Worm (Caenorhabditis elegans) whole organism, young adult: ENCODE measurements around the gene spp-30.

ENCODE experiments used
- B0019.2 ChIP-seq: fragments of 200-800 bp; sonication (Bioruptor generic); conservative IDR thresholded peaks from 2 replicates; pipeline ENCODE4 v1.3.6; 2022; ENCODE audit warnings: missing genetic modification reagents, missing genetic modification characterization, missing compliant biosample characterization
- B0035.1 ChIP-seq: sonication (generic microtip); optimal IDR thresholded peaks from 2 replicates; lab custom pipeline; 2016; ENCODE audit warnings: missing genetic modification characterization, mild to moderate bottlenecking, missing compliant biosample characterization, missing genotype, missing genetic modification reagents
- B0336.3 ChIP-seq: fragments of 200-800 bp; sonication (Bioruptor generic); IDR thresholded peaks from 2 replicates; pipeline ENCODE4 v1.3.6; 2022; ENCODE audit warnings: missing genetic modification characterization, missing compliant biosample characterization
- C06A6.2 ChIP-seq: fragments of 200-800 bp; sonication (Bioruptor generic); conservative IDR thresholded peaks from 2 replicates; pipeline ENCODE4 v1.3.6; 2022; ENCODE audit warnings: missing genetic modification characterization, missing compliant biosample characterization
- C17E4.6 ChIP-seq: fragments of 200-800 bp; sonication (Bioruptor generic); IDR thresholded peaks from 2 replicates; pipeline ENCODE4 v1.3.6; 2022; ENCODE audit warnings: missing genetic modification reagents, missing genetic modification characterization, missing compliant biosample characterization
- F10E7.11 ChIP-seq: sonication (generic microtip); optimal IDR thresholded peaks from 2 replicates; lab custom pipeline; 2017; ENCODE audit warnings: mild to moderate bottlenecking, missing genetic modification characterization, moderate library complexity, missing compliant biosample characterization
- F22D6.2 ChIP-seq: sonication (generic microtip); optimal IDR thresholded peaks from 2 replicates; lab custom pipeline; 2016; ENCODE audit warnings: mild to moderate bottlenecking, missing genetic modification characterization, missing compliant biosample characterization
- F33H1.4 ChIP-seq: fragments of 200-800 bp; sonication (Bioruptor generic); IDR thresholded peaks from 2 replicates; pipeline ENCODE4 v1.3.6; 2022; ENCODE audit warnings: missing genetic modification reagents, missing genetic modification characterization, missing compliant biosample characterization
- F49E8.2 ChIP-seq: sonication (generic microtip); optimal IDR thresholded peaks from 3 replicates; lab custom pipeline; 2017; ENCODE audit warnings: missing genetic modification characterization, mild to moderate bottlenecking, missing compliant biosample characterization, antibody characterized with exemption, moderate library complexity; ENCODE audit not compliant: insufficient read depth
- F57C9.4 ChIP-seq: sonication (generic microtip); optimal IDR thresholded peaks from 2 replicates; lab custom pipeline; 2017; ENCODE audit warnings: mild to moderate bottlenecking, missing genetic modification characterization, missing compliant biosample characterization
- K12H6.12 ChIP-seq: fragments of 200-800 bp; sonication (Bioruptor generic); optimal IDR thresholded peaks from 2 replicates; lab custom pipeline; 2018; ENCODE audit warnings: mild to moderate bottlenecking, missing genetic modification characterization, missing compliant biosample characterization
- T07F8.4 ChIP-seq: sonication (generic microtip); optimal IDR thresholded peaks from 2 replicates; lab custom pipeline; 2016; ENCODE audit warnings: mild to moderate bottlenecking, missing genetic modification characterization, moderate library complexity, missing compliant biosample characterization
- Y67H2A.10 ChIP-seq: fragments of 200-800 bp; sonication (Bioruptor generic); conservative IDR thresholded peaks from 2 replicates; pipeline ENCODE4 v1.3.6; 2022; ENCODE audit warnings: missing genetic modification reagents, missing genetic modification characterization, missing compliant biosample characterization
- akir-1 ChIP-seq: fragments of 200-800 bp; sonication (Bioruptor generic); optimal IDR thresholded peaks from 2 replicates; lab custom pipeline; 2018; ENCODE audit warnings: mild to moderate bottlenecking, missing genetic modification characterization, moderate library complexity, missing compliant biosample characterization
- atf-7 ChIP-seq: sonication (generic microtip); optimal IDR thresholded peaks from 2 replicates; lab custom pipeline; 2017; ENCODE audit warnings: mild to moderate bottlenecking, missing genetic modification characterization, missing compliant biosample characterization
- attf-5 ChIP-seq: fragments of 200-800 bp; sonication (Bioruptor generic); optimal IDR thresholded peaks from 2 replicates; lab custom pipeline; 2018; ENCODE audit warnings: mild to moderate bottlenecking, missing genetic modification characterization, missing compliant biosample characterization
- attf-6 ChIP-seq: fragments of 200-800 bp; sonication (Bioruptor generic); IDR thresholded peaks from 2 replicates; pipeline ENCODE4 v1.3.6; 2022; ENCODE audit warnings: missing genetic modification reagents, missing genetic modification characterization, missing compliant biosample characterization
- bed-1 ChIP-seq: fragments of 200-800 bp; sonication (Bioruptor generic); IDR thresholded peaks from 2 replicates; pipeline ENCODE4 v1.3.6; 2022; ENCODE audit warnings: missing genetic modification reagents, missing genetic modification characterization, missing compliant biosample characterization
- cebp-1 ChIP-seq, 2 experiments: fragments of 200-800 bp in 1 of 2; sonication (Bioruptor generic) in 1 of 2; sonication (generic microtip) in 1 of 2; IDR thresholded peaks in 1 of 2; optimal IDR thresholded peaks in 1 of 2; 2 replicates each; pipeline versions ENCODE4 v1.3.6 to Lab custom; 2017 to 2022; ENCODE audit warnings: missing compliant biosample characterization in 2 of 2, missing genetic modification characterization in 2 of 2, mild to moderate bottlenecking in 1 of 2, missing genetic modification reagents in 1 of 2, moderate library complexity in 1 of 2
- ceh-27 ChIP-seq: fragments of 200-800 bp; sonication (Bioruptor generic); optimal IDR thresholded peaks from 2 replicates; lab custom pipeline; 2018; ENCODE audit warnings: mild to moderate bottlenecking, missing genetic modification characterization, moderate library complexity, missing compliant biosample characterization
- die-1 ChIP-seq: sonication (generic microtip); optimal IDR thresholded peaks from 2 replicates; lab custom pipeline; 2016; ENCODE audit warnings: missing genotype, mild to moderate bottlenecking, missing genetic modification characterization, missing compliant biosample characterization
- dpl-1 ChIP-seq: fragments of 150-350 bp; optimal IDR thresholded peaks from 2 replicates; lab custom pipeline; 2014; ENCODE audit warnings: missing biosample characterization, missing genetic modification reagents, missing genetic modification characterization
- efl-1 ChIP-seq: fragments of 150-350 bp; optimal IDR thresholded peaks from 2 replicates; lab custom pipeline; 2014; ENCODE audit warnings: missing biosample characterization, missing genetic modification reagents, missing genetic modification characterization
- ekl-4 ChIP-seq: fragments of 200-800 bp; sonication (Bioruptor generic); IDR thresholded peaks from 2 replicates; pipeline ENCODE4 v1.3.6; 2022; ENCODE audit warnings: missing genetic modification reagents, missing genetic modification characterization, missing compliant biosample characterization
- gei-17 ChIP-seq: fragments of 200-800 bp; sonication (Bioruptor generic); optimal IDR thresholded peaks from 2 replicates; lab custom pipeline; 2018; ENCODE audit warnings: mild to moderate bottlenecking, missing genetic modification characterization, missing compliant biosample characterization
- him-1 ChIP-seq: sonication (generic microtip); optimal IDR thresholded peaks from 2 replicates; lab custom pipeline; 2016; ENCODE audit warnings: missing genotype, missing genetic modification reagents, missing genetic modification characterization, missing compliant biosample characterization
- let-526 ChIP-seq: fragments of 200-800 bp; sonication (Bioruptor generic); IDR thresholded peaks from 2 replicates; pipeline ENCODE4 v1.3.6; 2022; ENCODE audit warnings: missing genetic modification reagents, missing genetic modification characterization, missing compliant biosample characterization
- lin-35 ChIP-seq, 3 experiments: fragments of 150-350 bp in 2 of 3; sonication (generic microtip) in 1 of 3; optimal IDR thresholded peaks; 2 replicates each; lab custom pipeline; 2014 to 2018; ENCODE audit warnings: missing biosample characterization in 3 of 3, missing genetic modification characterization in 3 of 3, missing genetic modification reagents in 3 of 3
- lin-40 ChIP-seq: sonication (generic microtip); optimal IDR thresholded peaks from 2 replicates; lab custom pipeline; 2016; ENCODE audit warnings: missing genetic modification characterization, mild to moderate bottlenecking, missing compliant biosample characterization, missing genotype, missing genetic modification reagents
- lir-1 ChIP-seq: fragments of 200-800 bp; sonication (Bioruptor generic); conservative IDR thresholded peaks from 2 replicates; pipeline ENCODE4 v1.3.6; 2022; ENCODE audit warnings: missing genetic modification reagents, missing genetic modification characterization, missing compliant biosample characterization
- nfyb-1 ChIP-seq: fragments of 200-800 bp; sonication (Bioruptor generic); IDR thresholded peaks from 2 replicates; pipeline ENCODE4 v1.3.6; 2022; ENCODE audit warnings: missing genetic modification reagents, missing genetic modification characterization, missing compliant biosample characterization
- nhr-179 ChIP-seq: sonication (generic microtip); optimal IDR thresholded peaks from 2 replicates; lab custom pipeline; 2016; ENCODE audit warnings: mild to moderate bottlenecking, missing genetic modification characterization, missing compliant biosample characterization
- nhr-27 ChIP-seq: fragments of 200-800 bp; sonication (Bioruptor generic); optimal IDR thresholded peaks from 2 replicates; lab custom pipeline; 2018; ENCODE audit warnings: mild to moderate bottlenecking, missing genetic modification characterization, moderate library complexity, missing compliant biosample characterization
- nhr-90 ChIP-seq: sonication (generic microtip); optimal IDR thresholded peaks from 2 replicates; lab custom pipeline; 2016; ENCODE audit warnings: missing genotype, mild to moderate bottlenecking, missing genetic modification characterization, missing compliant biosample characterization
- rec-8 ChIP-seq, 2 experiments: sonication (generic microtip); optimal IDR thresholded peaks; 2 replicates each; lab custom pipeline; 2016; ENCODE audit warnings: mild to moderate bottlenecking in 2 of 2, missing genetic modification characterization in 2 of 2, missing genetic modification reagents in 2 of 2, missing genotype in 2 of 2, missing biosample characterization in 1 of 2, missing compliant biosample characterization in 1 of 2, moderate library complexity in 1 of 2
- sdz-38 ChIP-seq: sonication (generic microtip); optimal IDR thresholded peaks from 2 replicates; lab custom pipeline; 2016; ENCODE audit warnings: missing genotype, missing genetic modification characterization, missing compliant biosample characterization
- snpc-3.4 ChIP-seq: sonication (generic microtip); optimal IDR thresholded peaks from 2 replicates; lab custom pipeline; 2017; ENCODE audit warnings: missing genetic modification characterization, mild to moderate bottlenecking, missing compliant biosample characterization, antibody characterized with exemption, moderate library complexity, missing genotype, missing genetic modification reagents
- snpc-4 ChIP-seq, 5 experiments: fragments of 150-350 bp in 1 of 5; sonication (generic microtip) in 4 of 5; optimal IDR thresholded peaks; 2 replicates each; lab custom pipeline; 2014 to 2018; ENCODE audit warnings: missing genetic modification characterization in 5 of 5, missing biosample characterization in 3 of 5, antibody characterized with exemption in 2 of 5, mild to moderate bottlenecking in 2 of 5, missing compliant biosample characterization in 2 of 5, missing genotype in 2 of 5, moderate library complexity in 2 of 5, missing genetic modification reagents in 1 of 5
- tbp1 ChIP-seq: fragments of 200-800 bp; sonication (Bioruptor generic); optimal IDR thresholded peaks from 2 replicates; lab custom pipeline; 2018; ENCODE audit warnings: mild to moderate bottlenecking, missing genetic modification characterization, missing compliant biosample characterization
- tbx-9 ChIP-seq: sonication (generic microtip); optimal IDR thresholded peaks from 2 replicates; lab custom pipeline; 2016; ENCODE audit warnings: borderline replicate concordance, missing genetic modification characterization, inconsistent platforms, missing compliant biosample characterization
- xnd-1 ChIP-seq: sonication (generic microtip); optimal IDR thresholded peaks from 2 replicates; lab custom pipeline; 2016; ENCODE audit warnings: missing genotype, missing genetic modification reagents, missing genetic modification characterization, missing compliant biosample characterization
- zfh-2 ChIP-seq: fragments of 200-800 bp; sonication (Bioruptor generic); conservative IDR thresholded peaks from 2 replicates; pipeline ENCODE4 v1.3.6; 2022; ENCODE audit warnings: missing genetic modification reagents, missing genetic modification characterization, missing compliant biosample characterization
- ztf-26 ChIP-seq: sonication (generic microtip); optimal IDR thresholded peaks from 2 replicates; lab custom pipeline; 2017; ENCODE audit warnings: missing genetic modification characterization, missing compliant biosample characterization
- ztf-3 ChIP-seq: fragments of 200-800 bp; sonication (Bioruptor generic); optimal IDR thresholded peaks from 2 replicates; lab custom pipeline; 2018; ENCODE audit warnings: mild to moderate bottlenecking, missing genetic modification characterization, missing compliant biosample characterization
- ztf-6 ChIP-seq: fragments of 200-800 bp; sonication (Bioruptor generic); IDR thresholded peaks from 2 replicates; pipeline ENCODE4 v1.3.6; 2022; ENCODE audit warnings: missing genetic modification reagents, missing genetic modification characterization, missing compliant biosample characterization

The spp-30 gene

ce11 chrX:11605766-11606490 is 22.6 kb downstream of the spp-30 start (continued):
- TF ChIP-seq ztf-6 (GFP tag; lab: Robert Waterston, UW) (peak; percentile 82), bed-1 (GFP tag; lab: Robert Waterston, UW) (no peak), zfh-2 (peak; percentile 81), snpc-3.4 (no peak), nfyb-1 (GFP tag; lab: Robert Waterston, UW) (peak; percentile 96), F49E8.2 (tag; lab: Kevin White, UChicago) (no peak), K12H6.12 (peak; percentile 99), dpl-1 (peak; percentile 41), him-1 (tag; lab: Kevin White, UChicago) (no peak), ceh-27 (GFP tag; lab: Kevin White, UChicago) (peak; percentile 40), nhr-179 (tag; lab: Kevin White, UChicago) (no peak), snpc-4 (GFP tag; optimal IDR thresholded peaks at IDR 0.05; lab: Kevin White, UChicago) (peak; percentile 62), snpc-4 (tag; optimal IDR thresholded peaks at IDR 0.05; lab: Kevin White, UChicago) (peak in 2 of 4 experiments; percentile 81 to 82), F22D6.2 (peak; percentile 89), atf-7 (tag; lab: Kevin White, UChicago) (peak; percentile 98), B0336.3 (GFP tag; lab: Robert Waterston, UW) (peak; percentile 98), C06A6.2 (GFP tag; lab: Robert Waterston, UW) (peak; percentile 89), Y67H2A.10 (GFP tag; lab: Robert Waterston, UW) (peak; percentile 78; the same call in 1 of the 2 replicates), ztf-26 (tag; lab: Kevin White, UChicago) (peak; percentile 99), lin-40 (peak; percentile 98), tbx-9 (tag; lab: Kevin White, UChicago) (no peak), lir-1 (peak; percentile 55), xnd-1 (tag; lab: Kevin White, UChicago) (no peak), ztf-3 (GFP tag; lab: Kevin White, UChicago) (peak; percentile 98), efl-1 (peak; percentile 37), F10E7.11 (tag; lab: Kevin White, UChicago) (peak; percentile 35), akir-1 (no peak), F57C9.4 (tag; lab: Kevin White, UChicago) (peak; percentile 77), nhr-90 (peak; percentile 97), F33H1.4 (GFP tag; lab: Robert Waterston, UW) (peak; percentile 7; the same call in 1 of the 2 replicates), lin-35 (GFP tag; optimal IDR thresholded peaks at IDR 0.05; lab: Kevin White, UChicago) (peak in 2 of 3 experiments; percentile 62 to 75), gei-17 (peak; percentile 90), ekl-4 (peak; percentile 82), attf-6 (GFP tag; lab: Robert Waterston, UW) (no peak), attf-5 (peak; percentile 96), C17E4.6 (GFP tag; lab: Robert Waterston, UW) (peak; percentile 40; the same call in 1 of the 2 replicates), rec-8 (tag; optimal IDR thresholded peaks at IDR 0.05; lab: Kevin White, UChicago) (no peak), nhr-27 (tag; lab: Kevin White, UChicago) (no peak), B0019.2 (GFP tag; lab: Robert Waterston, UW) (no peak), T07F8.4 (tag; lab: Kevin White, UChicago) (peak; percentile 23), tbp1 (GFP tag; lab: Kevin White, UChicago) (peak; percentile 74), die-1 (tag; lab: Kevin White, UChicago) (peak; percentile 83), cebp-1 (GFP tag; IDR thresholded peaks at IDR 0.05; lab: Robert Waterston, UW) (peak; percentile 100), cebp-1 (tag; optimal IDR thresholded peaks at IDR 0.05; lab: Kevin White, UChicago) (peak; percentile 100), B0035.1 (peak; percentile 92), sdz-38 (tag; lab: Kevin White, UChicago) (no peak), let-526 (GFP tag; lab: Robert Waterston, UW) (peak; percentile 69; the same call in 1 of the 2 replicates)
